Fruit fly (Drosophila melanogaster): ENCODE data around the gene CG9147.

The CG9147 gene

DNA sequence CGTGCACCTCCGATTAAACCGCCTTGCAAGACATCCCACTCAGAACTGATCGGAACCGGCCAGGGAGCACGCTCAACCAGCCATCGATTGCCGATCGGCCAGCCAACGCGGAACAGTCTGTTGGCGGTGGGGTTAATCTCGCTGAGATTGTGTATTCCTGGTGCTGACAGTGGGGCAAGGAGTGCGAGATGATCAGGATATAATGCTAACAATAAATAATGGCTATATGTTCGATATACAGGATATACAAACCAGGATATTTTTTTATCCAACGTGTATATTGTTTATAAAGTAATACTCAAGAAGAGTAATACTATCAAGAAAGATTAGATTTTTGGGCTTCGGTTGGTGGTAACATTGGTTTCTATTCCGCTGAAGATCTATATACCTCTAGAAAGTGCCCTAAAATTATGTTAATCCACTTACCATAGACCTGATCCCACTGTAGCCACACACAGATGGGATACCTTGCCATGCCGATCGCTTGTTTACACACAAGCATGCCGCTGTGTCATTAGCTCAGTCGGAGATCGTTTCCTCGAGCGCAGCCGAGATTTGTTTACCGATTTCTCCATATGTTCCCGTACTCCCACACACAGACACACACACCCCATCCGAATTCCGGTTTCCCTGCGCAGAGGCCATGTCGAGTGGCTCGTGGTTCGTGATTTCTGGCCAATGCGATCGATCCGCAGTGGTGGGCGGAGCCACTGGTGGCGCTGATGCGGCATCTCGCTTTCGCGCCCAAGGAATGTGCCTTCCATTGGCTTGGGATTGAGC is 46.3 kb upstream of the CG9147 start, which contains the start of gene H2.0 (continued):
- TF ChIP-seq CG32767 (GFP tag; IDR thresholded peaks at IDR 0.05) (no peak), CG6272 (GFP tag; IDR thresholded peaks at IDR 0.05) (no peak), Dp (GFP tag; optimal IDR thresholded peaks at IDR 0.05) (no peak), CG9817 (tag; optimal IDR thresholded peaks at IDR 0.05) (no peak), shn (GFP tag; optimal IDR thresholded peaks at IDR 0.05) (peak; percentile 11), CG30020 (tag; optimal IDR thresholded peaks at IDR 0.05) (no peak), CG4730 (GFP tag; IDR thresholded peaks at IDR 0.05) (no peak), CG11085 (GFP tag; IDR thresholded peaks at IDR 0.05) (no peak), ttk (GFP tag; IDR thresholded peaks at IDR 0.05) (no peak), CG10565 (GFP tag; optimal IDR thresholded peaks at IDR 0.05) (no peak), stc (GFP tag; IDR thresholded peaks at IDR 0.05) (no peak), cg (GFP tag; optimal IDR thresholded peaks at IDR 0.05) (peak; percentile 78), H2.0 (GFP tag; IDR thresholded peaks at IDR 0.05) (no peak), Scr (GFP tag; IDR thresholded peaks at IDR 0.05; ENCODE audit: partially characterized antibody) (no peak), gsb-n (tag; optimal IDR thresholded peaks at IDR 0.05) (peak; percentile 10), mam (GFP tag; optimal IDR thresholded peaks at IDR 0.05) (no peak), CG11723 (GFP tag; optimal IDR thresholded peaks at IDR 0.05) (no peak), CG4404 (GFP tag; IDR thresholded peaks at IDR 0.05) (peak; percentile 60), gcm (GFP tag; optimal IDR thresholded peaks at IDR 0.05) (peak; percentile 37), lmd (GFP tag; IDR thresholded peaks at IDR 0.05) (peak; percentile 53), twi (tag; optimal IDR thresholded peaks at IDR 0.05) (peak; percentile 94), CG30431 (GFP tag; optimal IDR thresholded peaks at IDR 0.05) (no peak), CG31224 (GFP tag; IDR thresholded peaks at IDR 0.05) (0 out of 2 replicates have a peak, but pooled peaks have one; percentile 26), CG14050 (GFP tag; IDR thresholded peaks at IDR 0.05) (no peak), ranshi (GFP tag; IDR thresholded peaks at IDR 0.05) (no peak), CG13775 (GFP tag; optimal IDR thresholded peaks at IDR 0.05) (peak; percentile 25), Six4 (GFP tag; optimal IDR thresholded peaks at IDR 0.05) (no peak), CG43689 (GFP tag; IDR thresholded peaks at IDR 0.05) (no peak), Jarid2 (GFP tag; optimal IDR thresholded peaks at IDR 0.05) (no peak), zen (tag; optimal IDR thresholded peaks at IDR 0.05) (peak; percentile 20), CG32532 (GFP tag; IDR thresholded peaks at IDR 0.05) (no peak), CG12104 (GFP tag; optimal IDR thresholded peaks at IDR 0.05) (no peak), schlank (tag; optimal IDR thresholded peaks at IDR 0.05) (no peak), Max (GFP tag; optimal IDR thresholded peaks at IDR 0.05) (no peak), Lpt (GFP tag; optimal IDR thresholded peaks at IDR 0.05) (no peak), Awh (GFP tag; IDR thresholded peaks at IDR 0.05) (peak; percentile 53), CG13424 (tag; optimal IDR thresholded peaks at IDR 0.05) (peak; percentile 23), Blimp-1 (GFP tag; optimal IDR thresholded peaks at IDR 0.05) (no peak), CG6689 (GFP tag; IDR thresholded peaks at IDR 0.05) (peak; percentile 31; the same call in 1 of the 2 replicates), CG14965 (GFP tag; optimal IDR thresholded peaks at IDR 0.05; ENCODE audit: borderline replicate concordance) (no peak), CG9727 (GFP tag; optimal IDR thresholded peaks at IDR 0.05) (peak; percentile 62), CG33557 (GFP tag; optimal IDR thresholded peaks at IDR 0.05) (peak; percentile 31), CG1832 (GFP tag; optimal IDR thresholded peaks at IDR 0.05) (peak; percentile 50), CG12391 (tag; optimal IDR thresholded peaks at IDR 0.05) (peak; percentile 45), CG2129 (GFP tag; IDR thresholded peaks at IDR 0.05; ENCODE audit: partially characterized antibody) (no peak), CrebB (tag; optimal IDR thresholded peaks at IDR 0.05) (no peak), Bgb (GFP tag; IDR thresholded peaks at IDR 0.05; ENCODE audit: partially characterized antibody) (0 out of 2 replicates have a peak, but pooled peaks have one; percentile 10), CG4360 (GFP tag; IDR thresholded peaks at IDR 0.05) (no peak), CG12236 (GFP tag; optimal IDR thresholded peaks at IDR 0.05) (no peak), NC2α (GFP tag; optimal IDR thresholded peaks at IDR 0.05) (no peak)

Data from whole organism, embryonic.